Fruit fly (Drosophila melanogaster) whole organism: ENCODE measurements around the gene Sfp24C1.

Source experiments
- CG8478 ChIP-seq: fragments of >200 bp; optimal IDR thresholded peaks from 2 replicates; lab custom pipeline; 2018; ENCODE audit warnings: inconsistent platforms
- Dll ChIP-seq: fragments of >200 bp; optimal IDR thresholded peaks from 2 replicates; lab custom pipeline; 2017
- EcR ChIP-seq, 2 experiments: fragments of >200 bp; optimal IDR thresholded peaks; 2 replicates each; lab custom pipeline; 2017; ENCODE audit warnings: missing biosample characterization in 2 of 2, missing genetic modification characterization in 2 of 2, missing genetic modification reagents in 2 of 2
- pan ChIP-seq: fragments of >200 bp; optimal IDR thresholded peaks from 2 replicates; lab custom pipeline; 2017
- psq ChIP-seq: fragments of >200 bp; optimal IDR thresholded peaks from 2 replicates; lab custom pipeline; 2017
- usp ChIP-seq: fragments of >200 bp; optimal IDR thresholded peaks from 2 replicates; lab custom pipeline; 2017; ENCODE audit warnings: missing biosample characterization, missing genetic modification characterization, mixed read lengths

DNA sequence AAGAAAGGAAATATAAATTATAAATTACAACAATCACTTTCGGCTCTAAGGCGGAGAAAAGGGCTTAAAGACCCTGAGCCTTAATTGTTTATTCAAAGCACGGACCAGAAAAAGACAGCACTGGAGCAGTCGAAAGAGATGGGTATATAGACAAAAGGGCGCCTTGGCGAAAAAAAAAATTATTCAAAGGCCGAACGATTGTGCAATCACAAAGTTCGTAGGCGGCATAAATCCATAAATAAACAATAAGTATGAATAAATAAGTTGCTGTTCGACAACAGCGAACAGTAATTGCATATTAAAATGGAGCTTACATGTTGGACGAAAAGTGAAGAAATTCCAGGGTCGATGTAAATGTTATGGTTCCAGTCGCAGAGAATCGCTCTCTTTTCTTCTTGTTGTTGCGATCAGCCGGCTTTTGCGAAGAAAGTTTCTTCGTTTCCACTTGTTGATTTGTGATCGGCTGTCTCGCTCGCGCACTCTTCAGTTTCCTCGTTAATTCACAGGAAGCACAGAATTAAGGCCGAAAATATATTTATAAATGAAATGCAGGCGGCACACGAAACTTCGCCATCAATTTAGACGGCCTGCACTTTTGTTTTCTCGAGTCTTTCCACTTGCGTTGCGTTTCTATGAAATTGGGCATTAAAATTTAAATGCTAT, 45.4 kb upstream of the Sfp24C1 start:
- TF ChIP-seq Dll (lab: Kevin White, UChicago) (no peak), CG8478 (lab: Kevin White, UChicago) (no peak), pan (lab: Kevin White, UChicago) (no peak), EcR (GFP tag; optimal IDR thresholded peaks at IDR 0.05; lab: Kevin White, UChicago) (no peak), usp (no peak), psq (no peak)
